Fruit fly (Drosophila melanogaster) whole organism, embryonic: ENCODE data around the gene Tob.

Experiments
- Abd-B ChIP-seq: fragments of 200-800 bp; sonication (Bioruptor generic); optimal IDR thresholded peaks from 2 replicates; lab custom pipeline; 2018; ENCODE audit warnings: missing biosample characterization, mild to moderate bottlenecking, missing genetic modification characterization, moderate library complexity
- CG11560 ChIP-seq: fragments of 200-800 bp; sonication (Bioruptor generic); IDR thresholded peaks from 3 replicates; pipeline ENCODE4 v1.3.6; 2022; ENCODE audit warnings: missing biosample characterization, missing genetic modification characterization
- CG11695 ChIP-seq: fragments of 200-800 bp; sonication (Bioruptor generic); IDR thresholded peaks from 3 replicates; pipeline ENCODE4 v1.3.6; 2022; ENCODE audit warnings: missing biosample characterization, missing genetic modification characterization
- CG11723 ChIP-seq: fragments of 200-800 bp; sonication (Bioruptor generic); optimal IDR thresholded peaks from 2 replicates; lab custom pipeline; 2017; ENCODE audit warnings: missing biosample characterization, mild to moderate bottlenecking, missing genetic modification characterization
- CG12155 ChIP-seq: fragments of 200-800 bp; sonication (Bioruptor generic); optimal IDR thresholded peaks from 3 replicates; lab custom pipeline; 2016; ENCODE audit warnings: missing biosample characterization, missing genetic modification characterization
- CG12769 ChIP-seq: fragments of 200-800 bp; sonication (Bioruptor generic); optimal IDR thresholded peaks from 2 replicates; lab custom pipeline; 2019; ENCODE audit warnings: missing biosample characterization, mild to moderate bottlenecking, missing genetic modification characterization, moderate library complexity
- CG14860 ChIP-seq: fragments of 200-800 bp; sonication (Bioruptor generic); IDR thresholded peaks from 3 replicates; pipeline ENCODE4 v1.3.6; 2022; ENCODE audit warnings: missing biosample characterization, missing genetic modification characterization; ENCODE audit not compliant: partially characterized antibody
- CG15514 ChIP-seq: fragments of 200-800 bp; sonication (Bioruptor generic); optimal IDR thresholded peaks from 3 replicates; lab custom pipeline; 2017; ENCODE audit warnings: missing biosample characterization, missing genetic modification characterization, mild to moderate bottlenecking, moderate library complexity, missing genetic modification reagents
- CG1603 ChIP-seq: fragments of 200-800 bp; sonication (Bioruptor generic); optimal IDR thresholded peaks from 2 replicates; lab custom pipeline; 2019; ENCODE audit warnings: missing biosample characterization, mild to moderate bottlenecking, missing genetic modification characterization, moderate library complexity
- CG16863 ChIP-seq: fragments of 200-800 bp; sonication (Bioruptor generic); optimal IDR thresholded peaks from 3 replicates; lab custom pipeline; 2016; ENCODE audit warnings: missing biosample characterization, missing genetic modification characterization
- CG18599 ChIP-seq: fragments of 200-800 bp; sonication (Bioruptor generic); optimal IDR thresholded peaks from 3 replicates; lab custom pipeline; 2017; ENCODE audit warnings: missing biosample characterization, missing genetic modification characterization, mild to moderate bottlenecking, moderate library complexity, missing genetic modification reagents
- CG2129 ChIP-seq: fragments of 200-800 bp; sonication (Bioruptor generic); IDR thresholded peaks from 2 replicates; pipeline ENCODE4 v1.3.6; 2022; ENCODE audit warnings: missing biosample characterization, missing genetic modification characterization; ENCODE audit not compliant: partially characterized antibody
- CG3065 ChIP-seq: fragments of 200-800 bp; sonication (Bioruptor generic); optimal IDR thresholded peaks from 2 replicates; lab custom pipeline; 2016; ENCODE audit warnings: missing biosample characterization, missing genetic modification characterization
- CG32532 ChIP-seq: fragments of 200-800 bp; sonication (Bioruptor generic); IDR thresholded peaks from 2 replicates; pipeline ENCODE4 v1.3.6; 2022; ENCODE audit warnings: missing biosample characterization, missing genetic modification characterization
- CG34376 ChIP-seq: fragments of 200-800 bp; sonication (Bioruptor generic); optimal IDR thresholded peaks from 2 replicates; lab custom pipeline; 2018; ENCODE audit warnings: missing biosample characterization, mild to moderate bottlenecking, missing genetic modification characterization
- CG3726 ChIP-seq: fragments of 200-800 bp; sonication (Bioruptor generic); IDR thresholded peaks from 3 replicates; pipeline ENCODE4, ENCODE4 v1.3.6; 2022; ENCODE audit warnings: missing biosample characterization, missing genetic modification characterization
- CG3847 ChIP-seq: fragments of 200-800 bp; sonication (Bioruptor generic); IDR thresholded peaks from 2 replicates; pipeline ENCODE4 v1.3.6; 2022; ENCODE audit warnings: missing biosample characterization, missing genetic modification characterization
- CG4328 ChIP-seq: fragments of 200-800 bp; sonication (Bioruptor generic); optimal IDR thresholded peaks from 3 replicates; lab custom pipeline; 2017; ENCODE audit warnings: missing biosample characterization, missing genetic modification reagents, missing genetic modification characterization
- CG5180 ChIP-seq: fragments of 200-800 bp; sonication (Bioruptor generic); optimal IDR thresholded peaks from 3 replicates; lab custom pipeline; 2017; ENCODE audit warnings: missing biosample characterization, missing genetic modification characterization, mild to moderate bottlenecking, moderate library complexity, missing genetic modification reagents
- CG8290 ChIP-seq, 3 experiments: fragments of 200-800 bp; sonication (Bioruptor generic); optimal IDR thresholded peaks; 2 replicates each; lab custom pipeline; 2016 to 2019; ENCODE audit warnings: missing biosample characterization in 3 of 3, missing genetic modification characterization in 3 of 3, mild to moderate bottlenecking in 2 of 3, moderate library complexity in 1 of 3
- CG9609 ChIP-seq: fragments of 200-800 bp; sonication (Bioruptor generic); optimal IDR thresholded peaks from 3 replicates; lab custom pipeline; 2016; ENCODE audit warnings: missing biosample characterization, missing genetic modification characterization
- CTCF ChIP-seq: fragments of 200-800 bp; sonication (Bioruptor generic); optimal IDR thresholded peaks from 2 replicates; lab custom pipeline; 2017; ENCODE audit warnings: missing biosample characterization, mild to moderate bottlenecking, missing genetic modification characterization, moderate library complexity
- D19B ChIP-seq: fragments of 200-800 bp; sonication (Bioruptor generic); optimal IDR thresholded peaks from 2 replicates; lab custom pipeline; 2017; ENCODE audit warnings: missing biosample characterization, mild to moderate bottlenecking, missing genetic modification characterization
- Dll ChIP-seq: fragments of 200-800 bp; sonication (Bioruptor generic); IDR thresholded peaks from 4 replicates; pipeline ENCODE4 v1.3.6; 2022; ENCODE audit warnings: missing biosample characterization, missing genetic modification characterization; ENCODE audit not compliant: partially characterized antibody
- Doc3 ChIP-seq: fragments of 200-800 bp; sonication (Bioruptor generic); IDR thresholded peaks from 3 replicates; pipeline ENCODE4 v1.3.6; 2022; ENCODE audit warnings: missing biosample characterization, missing genetic modification characterization; ENCODE audit not compliant: partially characterized antibody
- Dref ChIP-seq: fragments of 200-800 bp; sonication (Bioruptor generic); IDR thresholded peaks from 2 replicates; pipeline ENCODE4 v1.3.6; 2022; ENCODE audit warnings: missing biosample characterization, missing genetic modification characterization
- E2f1 ChIP-seq: fragments of 200-800 bp; sonication (Bioruptor generic); IDR thresholded peaks from 2 replicates; pipeline ENCODE4 v1.3.6; 2022; ENCODE audit warnings: missing biosample characterization, missing genetic modification characterization
- H2.0 ChIP-seq: fragments of 200-800 bp; sonication (Bioruptor generic); IDR thresholded peaks from 2 replicates; pipeline ENCODE4 v1.3.6; 2022; ENCODE audit warnings: missing biosample characterization, missing genetic modification characterization
- HLH4C ChIP-seq: fragments of 200-800 bp; sonication (Bioruptor generic); IDR thresholded peaks from 3 replicates; pipeline ENCODE4 v1.3.6; 2022; ENCODE audit warnings: missing biosample characterization, missing genetic modification characterization; ENCODE audit not compliant: partially characterized antibody
- MBD-R2 ChIP-seq: fragments of 200-800 bp; sonication (Bioruptor generic); IDR thresholded peaks from 2 replicates; pipeline ENCODE4 v1.3.6; 2022; ENCODE audit warnings: missing biosample characterization, missing genetic modification characterization
- Myb ChIP-seq: fragments of 200-800 bp; sonication (Bioruptor generic); optimal IDR thresholded peaks from 2 replicates; lab custom pipeline; 2016; ENCODE audit warnings: missing biosample characterization, missing genetic modification characterization
- Optix ChIP-seq: fragments of 200-800 bp; sonication (Bioruptor generic); IDR thresholded peaks from 3 replicates; pipeline ENCODE4 v1.3.6; 2022; ENCODE audit warnings: missing biosample characterization, missing genetic modification characterization
- Scr ChIP-seq: fragments of 200-800 bp; sonication (Bioruptor generic); IDR thresholded peaks from 2 replicates; pipeline ENCODE4 v1.3.6; 2022; ENCODE audit warnings: missing biosample characterization, missing genetic modification characterization; ENCODE audit not compliant: partially characterized antibody
- Ssrp ChIP-seq: fragments of 200-800 bp; sonication (Bioruptor generic); optimal IDR thresholded peaks from 2 replicates; lab custom pipeline; 2018; ENCODE audit warnings: missing biosample characterization, mild to moderate bottlenecking, missing genetic modification characterization, moderate library complexity
- Xbp1 ChIP-seq: fragments of 200-800 bp; sonication (Bioruptor generic); optimal IDR thresholded peaks from 3 replicates; lab custom pipeline; 2016; ENCODE audit warnings: missing biosample characterization, mild to moderate bottlenecking, missing genetic modification characterization
- bbx ChIP-seq: fragments of 200-800 bp; sonication (Bioruptor generic); IDR thresholded peaks from 2 replicates; pipeline ENCODE4 v1.3.6; 2022; ENCODE audit warnings: missing biosample characterization, missing genetic modification characterization; ENCODE audit not compliant: partially characterized antibody
- chinmo ChIP-seq: fragments of 200-800 bp; sonication (Bioruptor generic); IDR thresholded peaks from 4 replicates; pipeline ENCODE4 v1.3.6; 2022; ENCODE audit warnings: missing biosample characterization, missing genetic modification characterization; ENCODE audit not compliant: partially characterized antibody
- ci ChIP-seq: fragments of 200-800 bp; sonication (Bioruptor generic); IDR thresholded peaks from 3 replicates; pipeline ENCODE4 v1.3.6; 2022; ENCODE audit warnings: missing biosample characterization, missing genetic modification characterization
- dmrt11E ChIP-seq: fragments of 200-800 bp; sonication (Bioruptor generic); optimal IDR thresholded peaks from 3 replicates; lab custom pipeline; 2018; ENCODE audit warnings: missing biosample characterization, mild to moderate bottlenecking, missing genetic modification characterization, moderate library complexity
- ems ChIP-seq: fragments of 200-800 bp; sonication (Bioruptor generic); optimal IDR thresholded peaks from 3 replicates; lab custom pipeline; 2016; ENCODE audit warnings: missing biosample characterization, missing genetic modification characterization
- gcm2 ChIP-seq: fragments of 200-800 bp; sonication (Bioruptor generic); optimal IDR thresholded peaks from 2 replicates; lab custom pipeline; 2016; ENCODE audit warnings: missing biosample characterization, missing genetic modification characterization
- gem ChIP-seq: fragments of 200-800 bp; sonication (Bioruptor generic); optimal IDR thresholded peaks from 2 replicates; lab custom pipeline; 2019; ENCODE audit warnings: missing biosample characterization, mild to moderate bottlenecking, missing genetic modification characterization, moderate library complexity
- grau ChIP-seq: fragments of 200-800 bp; optimal IDR thresholded peaks from 3 replicates; lab custom pipeline; 2019; ENCODE audit warnings: missing biosample characterization, mild to moderate bottlenecking, missing genetic modification characterization, moderate library complexity
- grn ChIP-seq: fragments of 200-800 bp; sonication (Bioruptor generic); optimal IDR thresholded peaks from 3 replicates; lab custom pipeline; 2017; ENCODE audit warnings: missing biosample characterization, missing genetic modification characterization
- pzg ChIP-seq: fragments of 200-800 bp; sonication (Bioruptor generic); optimal IDR thresholded peaks from 3 replicates; lab custom pipeline; 2018; ENCODE audit warnings: missing biosample characterization, mild to moderate bottlenecking, missing genetic modification characterization, moderate library complexity
- salm ChIP-seq: fragments of 200-800 bp; sonication (Bioruptor generic); optimal IDR thresholded peaks from 2 replicates; lab custom pipeline; 2018; ENCODE audit warnings: missing biosample characterization, mild to moderate bottlenecking, missing genetic modification characterization
- unc-4 ChIP-seq: fragments of 200-800 bp; sonication (Bioruptor generic); IDR thresholded peaks from 2 replicates; pipeline ENCODE4 v1.3.6; 2022; ENCODE audit warnings: missing biosample characterization, missing genetic modification characterization; ENCODE audit not compliant: partially characterized antibody
- zen2 ChIP-seq: fragments of 200-800 bp; sonication (Bioruptor generic); IDR thresholded peaks from 3 replicates; pipeline ENCODE4 v1.3.6; 2022; ENCODE audit warnings: missing biosample characterization, missing genetic modification characterization; ENCODE audit not compliant: partially characterized antibody
- zfh2 ChIP-seq: fragments of 200-800 bp; sonication (Bioruptor generic); optimal IDR thresholded peaks from 2 replicates; lab custom pipeline; 2016; ENCODE audit warnings: missing biosample characterization, missing genetic modification characterization

Tob gene

DNA sequence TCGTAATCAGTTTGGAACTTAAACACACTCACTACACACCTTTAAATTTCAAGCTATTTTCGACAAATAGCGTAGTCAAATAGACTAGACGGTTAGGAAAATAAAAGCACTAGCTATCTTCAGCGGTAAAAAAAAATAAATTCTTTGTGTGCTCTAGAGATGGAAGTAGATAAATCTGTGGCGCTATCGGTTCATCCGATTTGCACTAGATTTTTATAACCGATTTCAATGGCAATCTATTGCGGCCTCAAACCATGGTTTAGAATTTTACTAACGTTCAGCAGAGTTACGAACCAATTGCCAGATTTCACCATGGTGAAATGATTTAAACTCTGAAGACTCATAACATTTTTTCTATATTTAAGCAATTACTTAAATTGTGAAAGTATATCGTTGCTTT lies 5.2 kb upstream of the Tob start (continued):
- peak; percentile 87 for TF ChIP-seq pzg
- TF ChIP-seq Xbp1 (GFP tag; lab: Kevin White, UChicago), result no peak
- TF ChIP-seq gem (tag; lab: Kevin White, UChicago), result peak; percentile 1
- no peak for TF ChIP-seq salm (tag; lab: Kevin White, UChicago)
- TF ChIP-seq CG18599 (GFP tag; lab: Kevin White, UChicago), result no peak
- peak; percentile 10 for TF ChIP-seq grau (tag; lab: Kevin White, UChicago)
- no peak for TF ChIP-seq E2f1 (GFP tag; lab: Robert Waterston, UW)
- peak; percentile 83 for TF ChIP-seq CTCF
- TF ChIP-seq unc-4 (GFP tag; lab: Robert Waterston, UW), result peak; percentile 77
- 0 out of 3 replicates have a peak, but pooled peaks have one; percentile 41 for TF ChIP-seq CG14860 (GFP tag; lab: Robert Waterston, UW)
- TF ChIP-seq CG16863, result no peak
- TF ChIP-seq CG34376 (GFP tag; lab: Kevin White, UChicago), result peak; percentile 25
- TF ChIP-seq CG12769, result peak; percentile 50
- TF ChIP-seq CG2129 (GFP tag; lab: Robert Waterston, UW), result peak; percentile 38
- peak; percentile 38 for TF ChIP-seq CG3847 (GFP tag; lab: Robert Waterston, UW)
- peak; percentile 76 for TF ChIP-seq Scr (GFP tag; lab: Robert Waterston, UW)
- TF ChIP-seq bbx (GFP tag; lab: Robert Waterston, UW), result peak; percentile 68
- 0 out of 4 replicates have a peak, but pooled peaks have one; percentile 69 for TF ChIP-seq chinmo
- no peak for TF ChIP-seq zfh2 (GFP tag; lab: Kevin White, UChicago)
- TF ChIP-seq CG11723 (GFP tag; lab: Kevin White, UChicago), result no peak
- peak; percentile 86 for TF ChIP-seq CG11560 (tag; lab: Robert Waterston, UW)
- TF ChIP-seq Doc3, result peak; percentile 38; the same call in 1 of the 3 replicates
- 0 out of 2 replicates have a peak, but pooled peaks have one; percentile 13 for TF ChIP-seq CG32532 (GFP tag; lab: Robert Waterston, UW)
- TF ChIP-seq ci (GFP tag; lab: Robert Waterston, UW), result 0 out of 3 replicates have a peak, but pooled peaks have one; percentile 26
- no peak for TF ChIP-seq dmrt11E (tag; lab: Kevin White, UChicago)
- TF ChIP-seq CG8290 (GFP tag; optimal IDR thresholded peaks at IDR 0.05; lab: Kevin White, UChicago), result peak; percentile 21
- TF ChIP-seq CG8290 (tag; optimal IDR thresholded peaks at IDR 0.05; lab: Kevin White, UChicago), result peak; percentile 18 to 74
- peak; percentile 36 for TF ChIP-seq CG12155
- no peak; the same call in 2 of the 3 replicates for TF ChIP-seq zen2 (GFP tag; lab: Robert Waterston, UW)
- TF ChIP-seq CG5180 (GFP tag; lab: Kevin White, UChicago), result no peak
- TF ChIP-seq CG11695 (GFP tag; lab: Robert Waterston, UW), result no peak
- no peak for TF ChIP-seq gcm2 (GFP tag; lab: Kevin White, UChicago)
- no peak for TF ChIP-seq D19B (GFP tag; lab: Kevin White, UChicago)
- TF ChIP-seq MBD-R2, result peak; percentile 46; the same call in 1 of the 2 replicates
- TF ChIP-seq ems (GFP tag; lab: Kevin White, UChicago), result no peak
- no peak for TF ChIP-seq H2.0 (GFP tag; lab: Robert Waterston, UW)
- TF ChIP-seq Dref (GFP tag; lab: Robert Waterston, UW), result peak; percentile 71
- no peak for TF ChIP-seq Optix (GFP tag; lab: Robert Waterston, UW)
- TF ChIP-seq HLH4C, result peak; percentile 57; the same call in 1 of the 3 replicates
- TF ChIP-seq Dll (GFP tag; lab: Robert Waterston, UW), result peak; percentile 74
- TF ChIP-seq CG15514 (GFP tag; lab: Kevin White, UChicago), result peak; percentile 93
- no peak for TF ChIP-seq CG3726 (GFP tag; lab: Robert Waterston, UW)
- TF ChIP-seq CG9609 (GFP tag; lab: Kevin White, UChicago), result peak; percentile 7
- no peak for TF ChIP-seq Ssrp
- TF ChIP-seq CG3065 (GFP tag; lab: Kevin White, UChicago), result no peak
- TF ChIP-seq CG4328 (GFP tag; lab: Kevin White, UChicago), result no peak
- peak; percentile 76 for TF ChIP-seq grn (GFP tag; lab: Kevin White, UChicago)
- peak; percentile 68 for TF ChIP-seq Myb
- TF ChIP-seq Abd-B, result peak; percentile 69
- peak; percentile 72 for TF ChIP-seq CG1603
